Worm (Caenorhabditis elegans) whole organism, L1 larva: Measurements from ENCODE around the gene srt-36.

Source experiments
- alr-1 ChIP-seq: fragments of 200-800 bp; sonication (Bioruptor generic); optimal IDR thresholded peaks from 2 replicates; lab custom pipeline; 2018; ENCODE audit warnings: borderline replicate concordance, mild to moderate bottlenecking, missing genetic modification characterization, missing compliant biosample characterization
- aly-2 ChIP-seq: fragments of 150-350 bp; optimal IDR thresholded peaks from 2 replicates; lab custom pipeline; 2014; ENCODE audit warnings: missing biosample characterization, missing genetic modification characterization
- efl-1 ChIP-seq, 4 experiments: fragments of 150-350 bp; optimal IDR thresholded peaks in 3 of 4; peaks in 1 of 4; 1 replicate in 1 of 4; 2 replicates in 3 of 4; lab custom pipeline; 2014; ENCODE audit warnings: missing biosample characterization in 2 of 4, missing genetic modification characterization in 2 of 4, missing genetic modification reagents in 2 of 4
- egl-27 ChIP-seq, 2 experiments: fragments of 150-350 bp in 1 of 2; sonication (generic microtip); optimal IDR thresholded peaks; 3 replicates each; lab custom pipeline; 2017 to 2018; ENCODE audit warnings: missing biosample characterization in 2 of 2, missing genetic modification characterization in 2 of 2, missing genetic modification reagents in 2 of 2
- lin-15B ChIP-seq: fragments of 150-350 bp; sonication (generic microtip); optimal IDR thresholded peaks from 3 replicates; lab custom pipeline; 2014; ENCODE audit warnings: missing biosample characterization, missing genetic modification characterization
- lin-39 ChIP-seq: fragments of 150-350 bp; optimal IDR thresholded peaks from 2 replicates; lab custom pipeline; 2014; ENCODE audit warnings: missing biosample characterization, missing genetic modification reagents, missing genetic modification characterization
- nhr-12 ChIP-seq: sonication (generic microtip); optimal IDR thresholded peaks from 2 replicates; lab custom pipeline; 2017; ENCODE audit warnings: missing biosample characterization, missing genetic modification characterization
- nhr-77 ChIP-seq: fragments of 150-350 bp; optimal IDR thresholded peaks from 2 replicates; lab custom pipeline; 2014; ENCODE audit warnings: missing biosample characterization, missing genetic modification characterization
- pqm-1 ChIP-seq: sonication (generic microtip); optimal IDR thresholded peaks from 3 replicates; lab custom pipeline; 2017; ENCODE audit warnings: missing biosample characterization, missing genetic modification characterization
- tlp-1 ChIP-seq: fragments of 150-350 bp; optimal IDR thresholded peaks from 2 replicates; lab custom pipeline; 2014; ENCODE audit warnings: missing biosample characterization, missing genetic modification characterization
- unc-30 ChIP-seq: sonication (generic microtip); optimal IDR thresholded peaks from 2 replicates; lab custom pipeline; 2017; ENCODE audit warnings: missing biosample characterization, missing genetic modification characterization
- unc-98 ChIP-seq: fragments of 200-800 bp; sonication (Bioruptor generic); IDR thresholded peaks from 2 replicates; pipeline ENCODE4 v1.3.6; 2022; ENCODE audit warnings: missing genetic modification characterization, missing compliant biosample characterization
- zag-1 ChIP-seq: fragments of 150-350 bp; optimal IDR thresholded peaks from 2 replicates; lab custom pipeline; 2014; ENCODE audit warnings: missing biosample characterization, missing genetic modification characterization
- ztf-4 ChIP-seq: fragments of 150-350 bp; optimal IDR thresholded peaks from 2 replicates; lab custom pipeline; 2014; ENCODE audit warnings: missing biosample characterization, missing genetic modification characterization

DNA sequence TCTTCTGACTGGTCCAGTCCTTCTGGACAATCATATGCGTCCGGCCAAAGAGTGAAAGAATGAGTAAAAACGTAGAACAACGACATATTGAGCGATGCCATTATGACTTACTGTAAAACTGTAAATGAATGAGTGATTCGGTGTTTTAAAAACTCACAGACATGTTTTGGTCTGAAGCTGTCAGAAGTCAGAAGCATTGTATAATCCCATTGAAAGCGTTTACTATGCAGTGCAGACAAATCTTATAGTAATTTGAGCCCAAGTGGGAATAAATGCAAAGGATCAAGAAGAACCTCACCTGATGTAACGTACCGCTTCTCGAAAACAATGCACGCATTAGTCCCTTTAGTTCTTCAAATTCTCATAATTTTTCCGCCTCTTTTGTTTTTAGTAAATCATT, 8.0 kb downstream of the srt-36 start, which contains the start of gene srt-3:
- TF ChIP-seq unc-30 (tag; lab: Kevin White, UChicago) (no peak), zag-1 (tag; lab: Kevin White, UChicago) (no peak), tlp-1 (no peak), efl-1 (optimal IDR thresholded peaks at IDR 0.05; lab: Kevin White, UChicago) (no peak), efl-1 (GFP tag; optimal IDR thresholded peaks at IDR 0.05 in 1 of 2; lab: Kevin White, UChicago) (no peak), nhr-12 (tag; lab: Kevin White, UChicago) (no peak), egl-27 (tag; optimal IDR thresholded peaks at IDR 0.05; lab: Kevin White, UChicago) (no peak), ztf-4 (tag; lab: Kevin White, UChicago) (no peak), pqm-1 (tag; lab: Kevin White, UChicago) (no peak), alr-1 (tag; lab: Kevin White, UChicago) (no peak), unc-98 (GFP tag; lab: Robert Waterston, UW) (no peak), lin-15B (tag; lab: Kevin White, UChicago) (no peak), lin-39 (tag; lab: Kevin White, UChicago) (no peak), nhr-77 (tag; lab: Kevin White, UChicago) (no peak), aly-2 (no peak)
